Worm (Caenorhabditis elegans): Measurements from ENCODE around the gene C25E10.16.

Gene C25E10.16

DNA sequence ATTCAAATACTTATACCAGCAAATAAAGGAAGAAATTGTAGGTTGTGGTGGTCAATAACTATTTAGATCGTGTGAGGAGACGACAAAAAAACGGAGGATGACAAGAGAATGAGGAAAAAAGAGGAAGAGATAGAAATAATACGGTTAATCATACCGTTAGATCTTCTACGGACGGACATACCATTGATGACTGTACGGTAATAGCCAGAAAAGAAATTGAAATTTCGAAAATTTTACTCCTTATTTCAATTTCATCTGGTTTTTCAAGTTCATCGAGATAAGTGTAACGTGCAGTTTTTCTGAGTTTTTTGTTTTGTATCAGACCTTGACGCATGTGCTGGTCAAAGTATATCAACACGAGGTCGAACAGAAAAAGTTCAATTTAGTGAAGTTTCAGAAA lies 6.5 kb upstream of the C25E10.16 start (continued):
- TF ChIP-seq snpc-4 (GFP tag; optimal IDR thresholded peaks at IDR 0.05): no peak
- TF ChIP-seq snpc-4 (tag; optimal IDR thresholded peaks at IDR 0.05): no peak
- no peak for TF ChIP-seq unc-130 (GFP tag; optimal IDR thresholded peaks at IDR 0.05)
- TF ChIP-seq him-1 (tag; optimal IDR thresholded peaks at IDR 0.05): no peak
- no peak for TF ChIP-seq pbrm-1 (GFP tag; IDR thresholded peaks at IDR 0.05)
- TF ChIP-seq egrh-3 (GFP tag; IDR thresholded peaks at IDR 0.05): no peak
- no peak for TF ChIP-seq ceh-58 (GFP tag; IDR thresholded peaks at IDR 0.05)
- TF ChIP-seq ztf-28 (GFP tag; IDR thresholded peaks at IDR 0.05): no peak
- TF ChIP-seq dpl-1 (GFP tag; optimal IDR thresholded peaks at IDR 0.05): no peak

ce11 chrV:9065001-9065400 lies 5.6 kb upstream of the C25E10.16 start:
- TF ChIP-seq T26A5.8 (tag; optimal IDR thresholded peaks at IDR 0.05) (no peak), F10E7.11 (tag; optimal IDR thresholded peaks at IDR 0.05) (no peak), tbx-9 (tag; optimal IDR thresholded peaks at IDR 0.05; ENCODE audit: borderline replicate concordance) (no peak), cebp-1 (GFP tag; IDR thresholded peaks at IDR 0.05) (no peak), cebp-1 (tag; optimal IDR thresholded peaks at IDR 0.05) (peak; percentile 76), F39B2.1 (GFP tag; IDR thresholded peaks at IDR 0.05) (no peak), ceh-100 (GFP tag; IDR thresholded peaks at IDR 0.05) (no peak), mxl-1 (tag; optimal IDR thresholded peaks at IDR 0.05) (no peak)

DNA sequence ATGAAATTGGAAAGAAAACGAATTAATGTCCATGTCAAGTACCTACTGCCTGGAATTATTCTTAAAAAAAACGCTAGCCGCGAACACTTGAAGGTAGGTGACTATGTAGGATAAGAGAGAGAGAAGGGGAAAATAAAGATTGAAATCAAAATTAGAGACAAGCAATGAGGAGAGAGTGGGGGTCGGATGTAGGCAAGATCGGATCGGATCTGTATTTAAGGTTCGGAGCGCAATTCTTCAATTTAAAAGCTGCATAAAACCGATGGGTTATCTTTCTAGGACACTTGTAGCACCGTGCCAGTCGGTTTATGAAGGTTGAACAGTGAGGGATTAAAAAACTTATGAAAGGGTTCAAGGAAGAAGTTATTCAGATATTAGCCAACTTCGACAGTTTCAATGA lies 3.8 kb upstream of the C25E10.16 start:
- TF ChIP-seq pha-4 (tag; optimal IDR thresholded peaks at IDR 0.05): no peak
- TF ChIP-seq hlh-26 (GFP tag; conservative IDR thresholded peaks at IDR 0.05): no peak

- TF ChIP-seq ccch-3 (GFP tag; optimal IDR thresholded peaks at IDR 0.05) (no peak), C06A6.2 (GFP tag; conservative IDR thresholded peaks at IDR 0.05) (no peak), B0261.1 (tag; optimal IDR thresholded peaks at IDR 0.05) (no peak), xnd-1 (tag; optimal IDR thresholded peaks at IDR 0.05) (no peak), ceh-58 (GFP tag; IDR thresholded peaks at IDR 0.05) (no peak), nhr-27 (tag; optimal IDR thresholded peaks at IDR 0.05) (no peak)
These were observed 3.0 kb upstream of the C25E10.16 start, which contains the start of gene C25E10.12 for ce11 chrV:9062341-9062740. Gene C25E10.12 (minus strand): TSS chrV:9062441.

ce11 chrV:9058627-9059026 lies 741 bp downstream of the C25E10.16 start, which contains the start of gene C25E10.11:
Gene C25E10.11 (minus strand): TSS chrV:9058727.
- no peak for TF ChIP-seq ceh-91 (GFP tag; IDR thresholded peaks at IDR 0.05)
- no peak for TF ChIP-seq unc-62 (GFP tag; optimal IDR thresholded peaks at IDR 0.05)
- no peak for TF ChIP-seq madf-8 (GFP tag; conservative IDR thresholded peaks at IDR 0.05)
- TF ChIP-seq hsf-1 (GFP tag; IDR thresholded peaks at IDR 0.05): no peak
- TF ChIP-seq tlf-1 (GFP tag; optimal IDR thresholded peaks at IDR 0.05): no peak
- TF ChIP-seq lin-35 (GFP tag; optimal IDR thresholded peaks at IDR 0.05): no peak
- TF ChIP-seq ccch-3 (GFP tag; optimal IDR thresholded peaks at IDR 0.05): no peak
- TF ChIP-seq lin-40 (tag; optimal IDR thresholded peaks at IDR 0.05): no peak
- TF ChIP-seq xnd-1 (tag; optimal IDR thresholded peaks at IDR 0.05): no peak
- no peak for TF ChIP-seq lsl-1 (GFP tag; optimal IDR thresholded peaks at IDR 0.05)
- no peak for TF ChIP-seq madf-6 (GFP tag; IDR thresholded peaks at IDR 0.05)
- TF ChIP-seq egl-44 (GFP tag; IDR thresholded peaks at IDR 0.05): no peak
- no peak for TF ChIP-seq hlh-12 (tag; optimal IDR thresholded peaks at IDR 0.05)

Measured in whole organism, young adult.